Worm (Caenorhabditis elegans) whole organism, L2 larva: ENCODE results near the gene T04B8.1.

Experiments used
- F13H6.1 ChIP-seq: sonication (generic microtip); optimal IDR thresholded peaks from 2 replicates; lab custom pipeline; 2016; ENCODE audit warnings: missing genetic modification characterization, missing compliant biosample characterization
- R02D3.7 ChIP-seq: fragments of 150-350 bp; optimal IDR thresholded peaks from 2 replicates; lab custom pipeline; 2014; ENCODE audit warnings: missing biosample characterization, missing genetic modification characterization
- Y55F3AM.14 ChIP-seq: fragments of 200-800 bp; sonication (Bioruptor generic); optimal IDR thresholded peaks from 2 replicates; lab custom pipeline; 2018; ENCODE audit warnings: mild to moderate bottlenecking, missing genetic modification characterization, missing compliant biosample characterization
- ZK546.5 ChIP-seq: sonication (generic microtip); optimal IDR thresholded peaks from 2 replicates; lab custom pipeline; 2017; ENCODE audit warnings: missing biosample characterization, missing genetic modification characterization
- alr-1 ChIP-seq: fragments of 150-350 bp; optimal IDR thresholded peaks from 2 replicates; lab custom pipeline; 2014; ENCODE audit warnings: missing biosample characterization, missing genetic modification characterization
- aly-2 ChIP-seq: fragments of 150-350 bp; optimal IDR thresholded peaks from 2 replicates; lab custom pipeline; 2014; ENCODE audit warnings: missing biosample characterization, missing genetic modification characterization
- ceh-16 ChIP-seq: fragments of 150-350 bp; optimal IDR thresholded peaks from 2 replicates; lab custom pipeline; 2014; ENCODE audit warnings: missing biosample characterization, missing genetic modification characterization
- crh-2 ChIP-seq: sonication (generic microtip); optimal IDR thresholded peaks from 2 replicates; lab custom pipeline; 2017; ENCODE audit warnings: missing biosample characterization, missing genetic modification characterization
- dmd-4 ChIP-seq: sonication (generic microtip); optimal IDR thresholded peaks from 2 replicates; lab custom pipeline; 2017; ENCODE audit warnings: missing biosample characterization, missing genetic modification characterization
- egl-27 ChIP-seq: sonication (generic microtip); optimal IDR thresholded peaks from 3 replicates; lab custom pipeline; 2017; ENCODE audit warnings: missing biosample characterization, missing genetic modification reagents, missing genetic modification characterization
- elt-1 ChIP-seq: fragments of 150-350 bp; optimal IDR thresholded peaks from 2 replicates; lab custom pipeline; 2014; ENCODE audit warnings: missing biosample characterization, missing genetic modification characterization
- elt-3 ChIP-seq: sonication (generic microtip); optimal IDR thresholded peaks from 2 replicates; lab custom pipeline; 2017; ENCODE audit warnings: missing biosample characterization, missing genetic modification characterization
- fos-1 ChIP-seq: fragments of 150-350 bp; optimal IDR thresholded peaks from 2 replicates; lab custom pipeline; 2014; ENCODE audit warnings: missing biosample characterization, missing genetic modification characterization
- gmeb-1 ChIP-seq: fragments of 150-350 bp; optimal IDR thresholded peaks from 2 replicates; lab custom pipeline; 2014; ENCODE audit warnings: missing biosample characterization, missing genetic modification characterization
- lin-11 ChIP-seq: fragments of 150-350 bp; sonication (generic microtip); optimal IDR thresholded peaks from 2 replicates; lab custom pipeline; 2014; ENCODE audit warnings: missing biosample characterization, missing genetic modification characterization, inconsistent platforms, mixed read lengths
- lin-39 ChIP-seq: fragments of 150-350 bp; optimal IDR thresholded peaks from 2 replicates; lab custom pipeline; 2014; ENCODE audit warnings: missing biosample characterization, missing genetic modification reagents, missing genetic modification characterization
- lsy-2 ChIP-seq, 2 experiments: fragments of 150-350 bp in 1 of 2; sonication (generic microtip) in 1 of 2; optimal IDR thresholded peaks; 2 replicates each; lab custom pipeline; 2014 to 2017; ENCODE audit warnings: missing biosample characterization in 2 of 2, missing genetic modification characterization in 2 of 2
- mab-5 ChIP-seq: fragments of 150-350 bp; optimal IDR thresholded peaks from 2 replicates; lab custom pipeline; 2014; ENCODE audit warnings: missing biosample characterization, missing genetic modification characterization
- mbf-1 ChIP-seq: sonication (generic microtip); optimal IDR thresholded peaks from 2 replicates; lab custom pipeline; 2017; ENCODE audit warnings: missing biosample characterization, missing genetic modification characterization
- mdl-1 ChIP-seq, 2 experiments: fragments of 150-350 bp in 1 of 2; sonication (generic microtip) in 1 of 2; optimal IDR thresholded peaks; 2 replicates each; lab custom pipeline; 2017; ENCODE audit warnings: missing biosample characterization in 2 of 2, missing genetic modification characterization in 2 of 2
- nhr-10 ChIP-seq: sonication (generic microtip); optimal IDR thresholded peaks from 2 replicates; lab custom pipeline; 2017; ENCODE audit warnings: missing biosample characterization, missing genetic modification characterization
- nhr-11 ChIP-seq: fragments of 150-350 bp; optimal IDR thresholded peaks from 2 replicates; lab custom pipeline; 2014; ENCODE audit warnings: missing biosample characterization, missing genetic modification characterization
- nhr-21 ChIP-seq: fragments of 150-350 bp; optimal IDR thresholded peaks from 2 replicates; lab custom pipeline; 2014; ENCODE audit warnings: missing biosample characterization, missing genetic modification characterization
- nhr-237 ChIP-seq: fragments of 150-350 bp; optimal IDR thresholded peaks from 2 replicates; lab custom pipeline; 2014; ENCODE audit warnings: missing biosample characterization, missing genetic modification characterization
- nhr-25 ChIP-seq: fragments of 150-350 bp; sonication (generic microtip); optimal IDR thresholded peaks from 3 replicates; lab custom pipeline; 2014; ENCODE audit warnings: missing biosample characterization, missing genetic modification characterization
- nhr-6 ChIP-seq: fragments of 150-350 bp; optimal IDR thresholded peaks from 2 replicates; lab custom pipeline; 2014; ENCODE audit warnings: missing biosample characterization, missing genetic modification characterization
- nhr-77 ChIP-seq: fragments of 150-350 bp; optimal IDR thresholded peaks from 2 replicates; lab custom pipeline; 2014; ENCODE audit warnings: missing biosample characterization, missing genetic modification characterization
- peb-1 ChIP-seq: fragments of 150-350 bp; optimal IDR thresholded peaks from 2 replicates; lab custom pipeline; 2014; ENCODE audit warnings: missing biosample characterization, missing genetic modification characterization
- skn-1 ChIP-seq: sonication (generic microtip); optimal IDR thresholded peaks from 2 replicates; lab custom pipeline; 2017; ENCODE audit warnings: missing biosample characterization, missing genetic modification characterization
- sma-3 ChIP-seq: sonication (generic microtip); optimal IDR thresholded peaks from 2 replicates; lab custom pipeline; 2016; ENCODE audit warnings: missing genetic modification reagents, missing genetic modification characterization, missing compliant biosample characterization
- sma-9 ChIP-seq, 2 experiments: fragments of 150-350 bp in 1 of 2; sonication (generic microtip) in 1 of 2; optimal IDR thresholded peaks; 2 replicates each; lab custom pipeline; 2014 to 2016; ENCODE audit warnings: missing genetic modification characterization in 2 of 2, mild to moderate bottlenecking in 1 of 2, missing biosample characterization in 1 of 2, missing compliant biosample characterization in 1 of 2, missing genetic modification reagents in 1 of 2, moderate library complexity in 1 of 2
- snpc-4 ChIP-seq: fragments of 150-350 bp; optimal IDR thresholded peaks from 2 replicates; lab custom pipeline; 2014; ENCODE audit warnings: missing biosample characterization, missing genetic modification characterization
- unc-39 ChIP-seq: fragments of 150-350 bp; optimal IDR thresholded peaks from 2 replicates; lab custom pipeline; 2014; ENCODE audit warnings: missing biosample characterization, missing genetic modification characterization
- unc-55 ChIP-seq: fragments of 150-350 bp; sonication (generic microtip); optimal IDR thresholded peaks from 3 replicates; lab custom pipeline; 2014; ENCODE audit warnings: missing biosample characterization, missing genetic modification reagents, missing genetic modification characterization
- unc-62 ChIP-seq: fragments of 150-350 bp; optimal IDR thresholded peaks from 2 replicates; lab custom pipeline; 2014; ENCODE audit warnings: missing biosample characterization, missing genetic modification reagents, missing genetic modification characterization
- zag-1 ChIP-seq: fragments of 150-350 bp; optimal IDR thresholded peaks from 2 replicates; lab custom pipeline; 2014; ENCODE audit warnings: missing biosample characterization, missing genetic modification characterization
- ztf-1 ChIP-seq: fragments of 200-800 bp; sonication (Bioruptor generic); conservative IDR thresholded peaks from 2 replicates; pipeline ENCODE4 v1.3.6; 2022; ENCODE audit warnings: missing genetic modification characterization, missing compliant biosample characterization
- ztf-4 ChIP-seq: fragments of 150-350 bp; optimal IDR thresholded peaks from 2 replicates; lab custom pipeline; 2014; ENCODE audit warnings: missing biosample characterization, missing genetic modification characterization

T04B8.1 gene

DNA sequence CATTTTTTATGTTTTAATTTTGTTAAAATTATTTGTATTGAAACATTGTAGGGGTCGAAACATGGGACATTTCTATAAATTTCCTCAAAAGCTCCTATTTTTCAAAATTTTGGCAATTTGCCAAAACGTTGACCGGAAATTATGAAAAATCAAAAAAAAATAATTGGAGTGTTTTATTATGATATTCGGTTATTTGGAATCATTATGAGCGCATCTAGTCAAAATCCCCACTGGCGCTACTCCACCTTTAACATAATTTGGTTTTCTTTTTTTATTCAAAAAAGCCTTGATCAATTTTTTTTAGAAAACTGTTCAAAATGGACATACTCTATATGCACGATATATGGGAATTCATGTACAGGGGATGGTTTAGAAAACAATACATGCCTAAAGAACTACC is 28.8 kb upstream of the T04B8.1 start, which contains the start of gene W04H10.2:
W04H10.2 (plus strand) TSS at position 301 of the 400 bp plus-strand sequence.
- no peak for TF ChIP-seq skn-1 (tag; lab: Kevin White, UChicago)
- no peak for TF ChIP-seq dmd-4 (tag; lab: Kevin White, UChicago)
- TF ChIP-seq egl-27 = no peak
- no peak for TF ChIP-seq elt-1 (tag; lab: Kevin White, UChicago)
- no peak for TF ChIP-seq ztf-1 (GFP tag; lab: Robert Waterston, UW)
- TF ChIP-seq unc-62 = no peak
- TF ChIP-seq nhr-25 (tag; lab: Kevin White, UChicago) = no peak
- no peak for TF ChIP-seq ZK546.5 (tag; lab: Kevin White, UChicago)
- no peak for TF ChIP-seq mab-5 (tag; lab: Kevin White, UChicago)
- no peak for TF ChIP-seq nhr-77 (tag; lab: Kevin White, UChicago)

DNA sequence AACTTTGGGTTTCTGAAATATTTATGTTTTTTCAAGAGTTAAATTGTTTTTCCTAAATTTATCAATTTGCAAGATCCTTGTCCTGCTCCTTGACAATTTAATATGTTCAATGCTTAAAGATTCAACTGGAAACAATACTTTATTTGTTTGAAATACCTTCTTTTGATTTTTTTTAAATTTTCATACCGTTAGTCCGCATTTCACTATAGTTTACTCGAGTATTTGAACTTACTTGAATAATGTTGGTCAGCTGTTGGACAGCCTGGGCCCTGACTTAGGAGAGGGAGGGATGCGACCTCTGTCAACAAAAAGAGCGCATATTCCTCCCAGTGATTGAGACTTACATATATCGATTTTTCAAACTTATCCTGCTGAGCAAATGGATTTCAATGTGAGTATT is 28.1 kb upstream of the T04B8.1 start, which contains the start of gene W04H10.5:
W04H10.5 (plus strand) TSS at position 301 of the 400 bp plus-strand sequence.
- TF ChIP-seq snpc-4 (no peak), nhr-21 (tag; lab: Kevin White, UChicago) (no peak), unc-62 (no peak), nhr-237 (no peak), unc-39 (tag; lab: Kevin White, UChicago) (no peak), mbf-1 (tag; lab: Kevin White, UChicago) (no peak), lin-39 (no peak), aly-2 (tag; lab: Kevin White, UChicago) (no peak), R02D3.7 (tag; lab: Kevin White, UChicago) (no peak), ceh-16 (tag; lab: Kevin White, UChicago) (no peak), sma-9 (GFP tag; optimal IDR thresholded peaks at IDR 0.05; lab: Kevin White, UChicago) (no peak), sma-9 (tag; optimal IDR thresholded peaks at IDR 0.05; lab: Kevin White, UChicago) (no peak), zag-1 (tag; lab: Kevin White, UChicago) (no peak), alr-1 (no peak), gmeb-1 (tag; lab: Kevin White, UChicago) (no peak), crh-2 (tag; lab: Kevin White, UChicago) (no peak), unc-55 (GFP tag; lab: Kevin White, UChicago) (no peak), peb-1 (tag; lab: Kevin White, UChicago) (no peak), nhr-11 (tag; lab: Kevin White, UChicago) (no peak)

- TF ChIP-seq F13H6.1 (no peak), lsy-2 (tag; optimal IDR thresholded peaks at IDR 0.05; lab: Kevin White, UChicago) (no peak), unc-39 (tag; lab: Kevin White, UChicago) (no peak), aly-2 (tag; lab: Kevin White, UChicago) (no peak), nhr-25 (tag; lab: Kevin White, UChicago) (no peak), gmeb-1 (tag; lab: Kevin White, UChicago) (no peak), ceh-16 (tag; lab: Kevin White, UChicago) (no peak), snpc-4 (no peak), fos-1 (tag; lab: Kevin White, UChicago) (no peak), lin-11 (tag; lab: Kevin White, UChicago) (no peak), nhr-6 (no peak), ztf-1 (GFP tag; lab: Robert Waterston, UW) (no peak), sma-9 (GFP tag; optimal IDR thresholded peaks at IDR 0.05; lab: Kevin White, UChicago) (no peak), sma-9 (tag; optimal IDR thresholded peaks at IDR 0.05; lab: Kevin White, UChicago) (no peak), nhr-11 (tag; lab: Kevin White, UChicago) (no peak), nhr-237 (no peak)
These were observed 25.7 kb upstream of the T04B8.1 start, which contains the start of gene W04H10.6 for ce11 chrII:608341-608740. TSS of gene W04H10.6 (minus strand) at chrII:608441.

- TF ChIP-seq sma-9 (GFP tag; optimal IDR thresholded peaks at IDR 0.05; lab: Kevin White, UChicago) = no peak
- no peak for TF ChIP-seq sma-9 (tag; optimal IDR thresholded peaks at IDR 0.05; lab: Kevin White, UChicago)
- TF ChIP-seq snpc-4 = no peak
- TF ChIP-seq nhr-6 = no peak
- TF ChIP-seq unc-39 (tag; lab: Kevin White, UChicago) = no peak
- TF ChIP-seq sma-3 (GFP tag; lab: Kevin White, UChicago) = no peak
- no peak for TF ChIP-seq egl-27
- TF ChIP-seq nhr-10 (tag; lab: Kevin White, UChicago) = no peak
- TF ChIP-seq ztf-4 (tag; lab: Kevin White, UChicago) = no peak
- no peak for TF ChIP-seq mdl-1 (tag; optimal IDR thresholded peaks at IDR 0.05; lab: Kevin White, UChicago)
- no peak for TF ChIP-seq dmd-4 (tag; lab: Kevin White, UChicago)
- TF ChIP-seq gmeb-1 (tag; lab: Kevin White, UChicago) = no peak
- TF ChIP-seq lin-11 (tag; lab: Kevin White, UChicago) = no peak
- no peak for TF ChIP-seq lin-39
- TF ChIP-seq Y55F3AM.14 (GFP tag; lab: Kevin White, UChicago) = no peak
- no peak for TF ChIP-seq elt-3 (tag; lab: Kevin White, UChicago)
- TF ChIP-seq nhr-21 (tag; lab: Kevin White, UChicago) = no peak
These were observed 25.3 kb upstream of the T04B8.1 start, which contains the start of gene W04H10.1 for ce11 chrII:608757-609156. TSS of gene W04H10.1 (plus strand) at chrII:609057.
